Fruit fly (Drosophila melanogaster): ENCODE data around the gene CG7227.
"Not testable (repeated sequence)": the region's sequence is repeated elsewhere in the genome, so short reads cannot be mapped to it uniquely, and the experiment has no call there.

CG7227 gene

dm6 chr2L:7984059-7984800, 13.7 kb downstream of the CG7227 start, which contains the start of gene Snoo:
Gene Snoo, minus strand, starts transcription at chr2L:7984196.
- TF ChIP-seq CG12605 (GFP tag; IDR thresholded peaks at IDR 0.05) (peak; percentile 80), CG13204 (GFP tag; optimal IDR thresholded peaks at IDR 0.05) (peak; percentile 3), CG14655 (GFP tag; optimal IDR thresholded peaks at IDR 0.05) (no peak), fd96Ca (GFP tag; IDR thresholded peaks at IDR 0.05) (0 out of 3 replicates have a peak, but pooled peaks have one; percentile 20), CG32121 (GFP tag; IDR thresholded peaks at IDR 0.05) (no peak), Ets98B (GFP tag; IDR thresholded peaks at IDR 0.05) (peak; percentile 30; the same call in 1 of the 2 replicates), CG4496 (GFP tag; IDR thresholded peaks at IDR 0.05) (peak; percentile 22; the same call in 1 of the 3 replicates), Pif1A (GFP tag; optimal IDR thresholded peaks at IDR 0.05) (no peak), CG8159 (tag; optimal IDR thresholded peaks at IDR 0.05) (no peak)

- not testable (repeated sequence) for TF ChIP-seq EcR, Pif1B, Pif1A (GFP tag; optimal IDR thresholded peaks at IDR 0.05)
These were observed 14.3 kb downstream of the CG7227 start, which contains the start of gene CG7231 for dm6 chr2L:7983646-7984045. Gene CG7231, plus strand, starts transcription at chr2L:7983946.

- TF ChIP-seq CG15710 (tag; optimal IDR thresholded peaks at IDR 0.05) (no peak), EcR (GFP tag; optimal IDR thresholded peaks at IDR 0.05) (no peak), CG8301 (tag; optimal IDR thresholded peaks at IDR 0.05) (no peak), Ets98B (GFP tag; IDR thresholded peaks at IDR 0.05) (no peak; the same call in 1 of the 2 replicates), rn (GFP tag; IDR thresholded peaks at IDR 0.05) (no peak), CG32121 (GFP tag; IDR thresholded peaks at IDR 0.05) (peak; percentile 41; the same call in 1 of the 2 replicates), Pif1A (GFP tag; optimal IDR thresholded peaks at IDR 0.05) (no peak), gl (tag; optimal IDR thresholded peaks at IDR 0.05) (no peak), CG13204 (GFP tag; optimal IDR thresholded peaks at IDR 0.05) (peak; percentile 72), CG4496 (GFP tag; IDR thresholded peaks at IDR 0.05) (peak; percentile 45; the same call in 1 of the 3 replicates), CG10348 (GFP tag; IDR thresholded peaks at IDR 0.05) (no peak), CG12605 (GFP tag; IDR thresholded peaks at IDR 0.05) (peak; percentile 35; the same call in 1 of the 2 replicates), CG14655 (GFP tag; optimal IDR thresholded peaks at IDR 0.05) (no peak)
These were observed 21.2 kb downstream of the CG7227 start for dm6 chr2L:7976738-7977137.

dm6 chr2L:7973470-7974207, 24.3 kb downstream of the CG7227 start:
- TF ChIP-seq CG13204 (GFP tag; optimal IDR thresholded peaks at IDR 0.05), result peak; percentile 77
- TF ChIP-seq CG8159 (tag; optimal IDR thresholded peaks at IDR 0.05), result peak; percentile 52
- TF ChIP-seq CG32121 (GFP tag; IDR thresholded peaks at IDR 0.05), result no peak; the same call in 1 of the 2 replicates
- peak; percentile 28 for TF ChIP-seq Pif1A (GFP tag; optimal IDR thresholded peaks at IDR 0.05)
- TF ChIP-seq Ets98B (GFP tag; IDR thresholded peaks at IDR 0.05), result no peak
- no peak for TF ChIP-seq rn (GFP tag; IDR thresholded peaks at IDR 0.05)
- no peak for TF ChIP-seq CG10348 (GFP tag; IDR thresholded peaks at IDR 0.05)
- no peak for TF ChIP-seq CG34367 (tag; optimal IDR thresholded peaks at IDR 0.05)
- peak; percentile 6 for TF ChIP-seq Pif1B (GFP tag; optimal IDR thresholded peaks at IDR 0.05)
- peak; percentile 45 for TF ChIP-seq CG15710 (tag; optimal IDR thresholded peaks at IDR 0.05)
- TF ChIP-seq EcR (GFP tag; optimal IDR thresholded peaks at IDR 0.05), result peak; percentile 77
- TF ChIP-seq CG8301 (tag; optimal IDR thresholded peaks at IDR 0.05), result peak; percentile 2
- peak; percentile 49; the same call in 1 of the 3 replicates for TF ChIP-seq CG4496 (GFP tag; IDR thresholded peaks at IDR 0.05)
- TF ChIP-seq CG12605 (GFP tag; IDR thresholded peaks at IDR 0.05), result no peak
- peak; percentile 65 for TF ChIP-seq Snoo (tag; optimal IDR thresholded peaks at IDR 0.05)
- TF ChIP-seq CG17806 (tag; optimal IDR thresholded peaks at IDR 0.05), result peak; percentile 41
- peak; percentile 64 for TF ChIP-seq CG9948 (tag; optimal IDR thresholded peaks at IDR 0.05)
- TF ChIP-seq CG14655 (GFP tag; optimal IDR thresholded peaks at IDR 0.05), result peak; percentile 44

dm6 chr2L:7971423-7971822, 26.5 kb downstream of the CG7227 start:
- peak; percentile 58 for TF ChIP-seq Ets98B (GFP tag; IDR thresholded peaks at IDR 0.05)
- no peak for TF ChIP-seq gl (tag; optimal IDR thresholded peaks at IDR 0.05)
- TF ChIP-seq EcR (GFP tag; optimal IDR thresholded peaks at IDR 0.05), result no peak
- TF ChIP-seq Pif1A (GFP tag; optimal IDR thresholded peaks at IDR 0.05), result peak; percentile 81
- no peak for TF ChIP-seq Snoo (tag; optimal IDR thresholded peaks at IDR 0.05)
- TF ChIP-seq CG15710 (tag; optimal IDR thresholded peaks at IDR 0.05), result peak; percentile 56
- TF ChIP-seq Pif1B (GFP tag; optimal IDR thresholded peaks at IDR 0.05), result peak; percentile 67
- no peak for TF ChIP-seq CG10348 (GFP tag; IDR thresholded peaks at IDR 0.05)
- TF ChIP-seq CG14655 (GFP tag; optimal IDR thresholded peaks at IDR 0.05), result peak; percentile 82
- TF ChIP-seq CG12605 (GFP tag; IDR thresholded peaks at IDR 0.05), result peak; percentile 62; the same call in 1 of the 2 replicates
- peak; percentile 35 for TF ChIP-seq CG8159 (tag; optimal IDR thresholded peaks at IDR 0.05)
- no peak for TF ChIP-seq CG13204 (GFP tag; optimal IDR thresholded peaks at IDR 0.05)
- peak; percentile 31; the same call in 1 of the 2 replicates for TF ChIP-seq rn (GFP tag; IDR thresholded peaks at IDR 0.05)
- peak; percentile 73 for TF ChIP-seq CG8301 (tag; optimal IDR thresholded peaks at IDR 0.05)
- peak; percentile 47 for TF ChIP-seq CG34367 (tag; optimal IDR thresholded peaks at IDR 0.05)
- no peak for TF ChIP-seq fd96Ca (GFP tag; IDR thresholded peaks at IDR 0.05)
- peak; percentile 66 for TF ChIP-seq CG9948 (tag; optimal IDR thresholded peaks at IDR 0.05)
- peak; percentile 76 for TF ChIP-seq CG4496 (GFP tag; IDR thresholded peaks at IDR 0.05)
- TF ChIP-seq CG32121 (GFP tag; IDR thresholded peaks at IDR 0.05), result peak; percentile 44; the same call in 1 of the 2 replicates
- TF ChIP-seq CG17806 (tag; optimal IDR thresholded peaks at IDR 0.05), result peak; percentile 47
- no peak for TF ChIP-seq D1 (tag; optimal IDR thresholded peaks at IDR 0.05)

Measured in whole organism, pupa.